Worm (Caenorhabditis elegans) whole organism, L2 larva: ENCODE measurements around the gene R09H3.3.

Experiments used
- Y55F3AM.14 ChIP-seq: fragments of 200-800 bp; sonication (Bioruptor generic); optimal IDR thresholded peaks from 2 replicates; lab custom pipeline; 2018; ENCODE audit warnings: mild to moderate bottlenecking, missing genetic modification characterization, missing compliant biosample characterization
- lin-11 ChIP-seq: fragments of 150-350 bp; sonication (generic microtip); optimal IDR thresholded peaks from 2 replicates; lab custom pipeline; 2014; ENCODE audit warnings: missing biosample characterization, missing genetic modification characterization, inconsistent platforms, mixed read lengths
- lin-39 ChIP-seq: fragments of 150-350 bp; optimal IDR thresholded peaks from 2 replicates; lab custom pipeline; 2014; ENCODE audit warnings: missing biosample characterization, missing genetic modification reagents, missing genetic modification characterization
- nhr-129 ChIP-seq: fragments of 150-350 bp; optimal IDR thresholded peaks from 2 replicates; lab custom pipeline; 2014; ENCODE audit warnings: missing biosample characterization, missing genetic modification characterization
- nhr-237 ChIP-seq: fragments of 150-350 bp; optimal IDR thresholded peaks from 2 replicates; lab custom pipeline; 2014; ENCODE audit warnings: missing biosample characterization, missing genetic modification characterization
- unc-39 ChIP-seq: fragments of 150-350 bp; optimal IDR thresholded peaks from 2 replicates; lab custom pipeline; 2014; ENCODE audit warnings: missing biosample characterization, missing genetic modification characterization
- zag-1 ChIP-seq: fragments of 150-350 bp; optimal IDR thresholded peaks from 2 replicates; lab custom pipeline; 2014; ENCODE audit warnings: missing biosample characterization, missing genetic modification characterization

DNA sequence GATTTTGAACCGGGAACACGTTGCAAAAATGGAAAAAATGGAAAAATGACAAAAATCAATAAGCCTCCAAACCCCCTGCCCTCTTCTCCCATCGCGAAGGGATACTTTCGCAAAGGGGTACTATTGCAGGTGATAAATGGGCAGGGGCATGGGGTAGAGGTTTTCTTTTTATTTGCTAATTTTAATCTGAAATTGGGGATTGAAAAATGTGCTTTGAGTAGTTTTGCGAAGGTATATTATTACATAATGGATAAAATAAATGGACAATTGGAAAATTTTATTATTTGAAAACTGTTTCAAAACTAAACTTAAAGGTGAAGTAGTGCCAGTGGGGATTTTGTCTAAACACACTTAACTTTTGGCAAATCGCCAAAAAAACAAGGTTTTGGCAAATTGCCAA, 41.6 kb downstream of the R09H3.3 start:
- TF ChIP-seq nhr-129 (peak; percentile 99), lin-11 (peak; percentile 93), zag-1 (peak; percentile 97), Y55F3AM.14 (GFP tag; lab: Kevin White, UChicago) (peak; percentile 90), unc-39 (tag; lab: Kevin White, UChicago) (no peak), nhr-237 (peak; percentile 96), lin-39 (peak; percentile 24)
